Worm (Caenorhabditis elegans) whole organism, L4/young adult: Measurements from ENCODE around the gene arrd-17.

Source experiments
- W03F9.2 ChIP-seq: fragments of 150-350 bp; optimal IDR thresholded peaks from 2 replicates; lab custom pipeline; 2014; ENCODE audit warnings: missing biosample characterization, missing genetic modification characterization
- him-1 ChIP-seq: sonication (generic microtip); optimal IDR thresholded peaks from 2 replicates; lab custom pipeline; 2016; ENCODE audit warnings: missing genotype, missing genetic modification reagents, missing genetic modification characterization, missing compliant biosample characterization

ce11 chrIII:13654950-13655349 is 24.3 kb upstream of the arrd-17 start:
- no peak for TF ChIP-seq him-1 (tag; lab: Kevin White, UChicago)
- no peak for TF ChIP-seq W03F9.2 (tag; lab: Kevin White, UChicago)
